Fruit fly (Drosophila melanogaster): ENCODE measurements around the gene mRpL9.

DNA sequence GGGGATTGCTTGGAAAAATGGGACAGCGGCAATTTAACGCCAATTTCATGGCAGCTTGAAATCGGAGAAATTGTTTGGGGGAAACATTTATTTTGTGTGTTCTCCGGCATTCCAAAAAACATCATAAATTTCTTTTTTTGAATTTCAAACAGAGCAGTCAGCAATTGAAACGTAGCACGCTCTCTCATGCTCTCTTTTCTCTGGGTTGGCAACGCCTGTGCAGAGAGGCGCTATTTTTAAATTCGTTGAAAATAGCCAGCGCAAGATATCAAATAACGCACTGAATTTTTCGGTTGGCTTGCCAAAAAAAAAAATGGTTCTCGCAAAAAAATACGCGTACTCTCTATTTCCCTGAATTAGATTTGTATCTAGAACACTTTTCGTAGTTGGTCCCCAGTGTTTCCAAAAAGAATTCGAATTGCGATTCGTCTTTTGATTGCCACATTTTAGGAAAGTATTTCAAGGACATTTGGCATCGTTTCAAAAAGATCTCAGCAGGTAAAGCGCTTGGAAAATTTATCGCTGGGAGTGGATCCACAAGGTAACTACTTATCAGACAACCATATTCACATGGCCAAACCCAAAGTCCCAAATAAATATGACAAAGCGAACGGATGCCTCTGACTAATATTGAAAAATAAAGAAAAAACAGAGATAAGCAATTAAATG lies 44.4 kb upstream of the mRpL9 start:
- TF ChIP-seq psq (optimal IDR thresholded peaks at IDR 0.05), result no peak
- TF ChIP-seq Sin3A (optimal IDR thresholded peaks at IDR 0.05), result no peak
- no peak for TF ChIP-seq ttk (optimal IDR thresholded peaks at IDR 0.05)
- TF ChIP-seq Myc (optimal IDR thresholded peaks at IDR 0.05), result no peak
- no peak for TF ChIP-seq insv (optimal IDR thresholded peaks at IDR 0.05)
